Fruit fly (Drosophila melanogaster) whole organism, pupa: ENCODE measurements around the gene CG32243.

Experiments
- CG10348 ChIP-seq: fragments of 200-800 bp; sonication (Bioruptor generic); IDR thresholded peaks from 2 replicates; pipeline ENCODE4 v1.3.6; 2022; ENCODE audit warnings: missing biosample characterization, missing genetic modification characterization
- CG14655 ChIP-seq: fragments of 200-800 bp; sonication (Bioruptor generic); optimal IDR thresholded peaks from 3 replicates; lab custom pipeline; 2017; ENCODE audit warnings: mild to moderate bottlenecking, missing biosample characterization, missing genetic modification reagents, missing genetic modification characterization
- CG32121 ChIP-seq: fragments of 200-800 bp; sonication (Bioruptor generic); IDR thresholded peaks from 2 replicates; pipeline ENCODE4 v1.3.6; 2022; ENCODE audit warnings: missing biosample characterization, missing genetic modification characterization
- CG34367 ChIP-seq: fragments of 200-800 bp; sonication (Bioruptor generic); optimal IDR thresholded peaks from 2 replicates; lab custom pipeline; 2018; ENCODE audit warnings: missing biosample characterization, mild to moderate bottlenecking, missing genetic modification characterization
- CG8301 ChIP-seq: fragments of 200-800 bp; sonication (Bioruptor generic); optimal IDR thresholded peaks from 2 replicates; lab custom pipeline; 2018; ENCODE audit warnings: missing biosample characterization, mild to moderate bottlenecking, missing genetic modification characterization
- CG9948 ChIP-seq: fragments of 200-800 bp; sonication (Bioruptor generic); optimal IDR thresholded peaks from 2 replicates; lab custom pipeline; 2018; ENCODE audit warnings: missing biosample characterization, mild to moderate bottlenecking, missing genetic modification characterization, moderate library complexity
- Ets98B ChIP-seq: fragments of 200-800 bp; sonication (Bioruptor generic); IDR thresholded peaks from 2 replicates; pipeline ENCODE4 v1.3.6; 2022; ENCODE audit warnings: missing biosample characterization, missing genetic modification characterization
- Pif1A ChIP-seq: fragments of 200-800 bp; sonication (Bioruptor generic); optimal IDR thresholded peaks from 3 replicates; lab custom pipeline; 2016; ENCODE audit warnings: missing biosample characterization, missing genetic modification characterization
- fd96Ca ChIP-seq: fragments of 200-800 bp; sonication (Bioruptor generic); IDR thresholded peaks from 3 replicates; pipeline ENCODE4 v1.3.6; 2022; ENCODE audit warnings: missing biosample characterization, missing genetic modification characterization
- gl ChIP-seq: fragments of 200-800 bp; sonication (Bioruptor generic); optimal IDR thresholded peaks from 2 replicates; lab custom pipeline; 2018; ENCODE audit warnings: missing biosample characterization, mild to moderate bottlenecking, missing genetic modification characterization

dm6 chr3L:4534481-4534880 lies 6.6 kb downstream of the CG32243 start:
- no peak for TF ChIP-seq gl (tag; lab: Kevin White, UChicago)
- TF ChIP-seq CG14655 (GFP tag; lab: Kevin White, UChicago): no peak
- no peak for TF ChIP-seq CG34367 (tag; lab: Kevin White, UChicago)
- TF ChIP-seq CG32121 (GFP tag; lab: Robert Waterston, UW): no peak
- TF ChIP-seq CG8301 (tag; lab: Kevin White, UChicago): no peak
- TF ChIP-seq fd96Ca (GFP tag; lab: Robert Waterston, UW): no peak
- no peak for TF ChIP-seq CG9948 (tag; lab: Kevin White, UChicago)
- TF ChIP-seq Pif1A (GFP tag; lab: Kevin White, UChicago): no peak
- no peak for TF ChIP-seq CG10348 (GFP tag; lab: Robert Waterston, UW)
- no peak for TF ChIP-seq Ets98B (GFP tag; lab: Robert Waterston, UW)
